Worm (Caenorhabditis elegans): ENCODE data around the gene cept-1.

DNA sequence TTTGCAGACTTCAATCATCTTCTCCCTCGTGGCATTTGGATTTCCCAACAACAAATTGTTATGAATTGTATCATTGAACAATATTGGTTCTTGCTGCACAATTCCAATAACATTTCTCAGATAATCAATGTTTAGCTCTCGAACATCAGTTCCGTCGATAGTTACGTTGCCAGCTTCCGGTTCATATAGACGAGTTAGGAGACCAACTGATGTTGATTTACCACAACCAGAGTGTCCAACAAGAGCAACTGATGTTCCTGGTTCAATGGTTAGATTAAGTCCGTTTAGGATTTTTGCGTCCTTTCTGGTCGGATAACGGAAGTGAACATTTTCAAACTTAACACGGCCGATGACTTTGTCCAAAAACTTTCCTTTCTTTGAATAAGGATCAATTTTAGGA, 7.8 kb upstream of the cept-1 start:
- TF ChIP-seq ceh-9 (tag; optimal IDR thresholded peaks at IDR 0.05) (no peak), sdc-2 (tag; optimal IDR thresholded peaks at IDR 0.05) (no peak), nhr-11 (tag; optimal IDR thresholded peaks at IDR 0.05) (no peak), hlh-30 (tag; optimal IDR thresholded peaks at IDR 0.05; ENCODE audit: insufficient read depth) (no peak), fkh-10 (GFP tag; optimal IDR thresholded peaks at IDR 0.05) (no peak), tbx-7 (tag; optimal IDR thresholded peaks at IDR 0.05) (no peak), ama-1 (optimal IDR thresholded peaks at IDR 0.05) (no peak), zip-5 (tag; optimal IDR thresholded peaks at IDR 0.05) (no peak), ceh-18 (tag; optimal IDR thresholded peaks at IDR 0.05) (no peak), F13H6.1 (tag; optimal IDR thresholded peaks at IDR 0.05) (no peak), pha-2 (tag; optimal IDR thresholded peaks at IDR 0.05) (no peak)
